Fruit fly (Drosophila melanogaster) whole organism, embryonic: ENCODE results near the gene HIPP1.

ENCODE experiments used
- ATbp ChIP-seq: fragments of 200-800 bp; sonication (Bioruptor generic); optimal IDR thresholded peaks from 2 replicates; lab custom pipeline; 2017; ENCODE audit warnings: missing biosample characterization, mild to moderate bottlenecking, missing genetic modification characterization, missing genetic modification reagents
- B-H1 ChIP-seq: fragments of 200-800 bp; sonication (Bioruptor generic); IDR thresholded peaks from 3 replicates; pipeline ENCODE4 v1.3.6; 2022; ENCODE audit warnings: missing biosample characterization, missing genetic modification characterization
- BEAF-32 ChIP-seq: fragments of 200-800 bp; sonication (Bioruptor generic); optimal IDR thresholded peaks from 3 replicates; lab custom pipeline; 2017; ENCODE audit warnings: missing biosample characterization, missing genetic modification characterization, mild to moderate bottlenecking, moderate library complexity, missing genetic modification reagents
- CG10274 ChIP-seq: fragments of 200-800 bp; sonication (Bioruptor generic); optimal IDR thresholded peaks from 3 replicates; lab custom pipeline; 2017; ENCODE audit warnings: missing biosample characterization, mild to moderate bottlenecking, missing genetic modification characterization
- CG10366 ChIP-seq: fragments of 200-800 bp; sonication (Bioruptor generic); IDR thresholded peaks from 2 replicates; pipeline ENCODE4 v1.3.6; 2022; ENCODE audit warnings: missing biosample characterization, missing genetic modification characterization
- CG11093 ChIP-seq: fragments of 200-800 bp; sonication (Bioruptor generic); IDR thresholded peaks from 3 replicates; pipeline ENCODE4 v1.3.6; 2022; ENCODE audit warnings: missing biosample characterization, missing genetic modification characterization
- CG13123 ChIP-seq: fragments of 200-800 bp; sonication (Bioruptor generic); optimal IDR thresholded peaks from 2 replicates; lab custom pipeline; 2016; ENCODE audit warnings: missing biosample characterization, missing genetic modification characterization
- CG14441 ChIP-seq: fragments of 200-800 bp; sonication (Bioruptor generic); IDR thresholded peaks from 2 replicates; pipeline ENCODE4 v1.3.6; 2022; ENCODE audit warnings: missing biosample characterization, missing genetic modification characterization
- CG18011 ChIP-seq: fragments of 200-800 bp; sonication (Bioruptor generic); optimal IDR thresholded peaks from 2 replicates; lab custom pipeline; 2017; ENCODE audit warnings: missing biosample characterization, missing genetic modification characterization, mild to moderate bottlenecking, moderate library complexity, missing genotype
- CG2116 ChIP-seq: fragments of 200-800 bp; sonication (Bioruptor generic); optimal IDR thresholded peaks from 3 replicates; lab custom pipeline; 2018; ENCODE audit warnings: missing biosample characterization, mild to moderate bottlenecking, missing genetic modification characterization
- CG2202 ChIP-seq: fragments of 200-800 bp; sonication (Bioruptor generic); optimal IDR thresholded peaks from 2 replicates; lab custom pipeline; 2018; ENCODE audit warnings: missing biosample characterization, mild to moderate bottlenecking, missing genetic modification characterization
- CG3065 ChIP-seq: fragments of 200-800 bp; sonication (Bioruptor generic); optimal IDR thresholded peaks from 2 replicates; lab custom pipeline; 2016; ENCODE audit warnings: missing biosample characterization, missing genetic modification characterization
- CG3163 ChIP-seq: fragments of 200-800 bp; sonication (Bioruptor generic); optimal IDR thresholded peaks from 3 replicates; lab custom pipeline; 2016; ENCODE audit warnings: missing biosample characterization, missing genetic modification characterization
- CG32767 ChIP-seq: fragments of 200-800 bp; sonication (Bioruptor generic); IDR thresholded peaks from 2 replicates; pipeline ENCODE4 v1.3.6; 2022; ENCODE audit warnings: missing biosample characterization, missing genetic modification characterization
- CG33213 ChIP-seq: fragments of 200-800 bp; sonication (Bioruptor generic); optimal IDR thresholded peaks from 3 replicates; lab custom pipeline; 2016; ENCODE audit warnings: missing biosample characterization, missing genetic modification characterization
- CG3838 ChIP-seq: fragments of 200-800 bp; sonication (Bioruptor generic); optimal IDR thresholded peaks from 3 replicates; lab custom pipeline; 2016; ENCODE audit warnings: missing biosample characterization, missing genetic modification characterization
- CG4820 ChIP-seq: fragments of 200-800 bp; sonication (Bioruptor generic); optimal IDR thresholded peaks from 3 replicates; lab custom pipeline; 2016; ENCODE audit warnings: missing biosample characterization, missing genetic modification characterization
- CG6683 ChIP-seq: fragments of 200-800 bp; sonication (Bioruptor generic); optimal IDR thresholded peaks from 2 replicates; lab custom pipeline; 2017; ENCODE audit warnings: missing biosample characterization, mild to moderate bottlenecking, missing genetic modification characterization, missing genetic modification reagents
- CG7357 ChIP-seq: fragments of 200-800 bp; sonication (Bioruptor generic); IDR thresholded peaks from 3 replicates; pipeline ENCODE4 v1.3.6; 2022; ENCODE audit warnings: missing biosample characterization, missing genetic modification characterization
- CG7987 ChIP-seq: fragments of 200-800 bp; sonication (Bioruptor generic); optimal IDR thresholded peaks from 2 replicates; lab custom pipeline; 2018; ENCODE audit warnings: missing biosample characterization, mild to moderate bottlenecking, missing genetic modification characterization, moderate library complexity
- CG8281 ChIP-seq: fragments of 200-800 bp; sonication (Bioruptor generic); optimal IDR thresholded peaks from 2 replicates; lab custom pipeline; 2018; ENCODE audit warnings: missing biosample characterization, mild to moderate bottlenecking, missing genetic modification characterization, moderate library complexity
- CG8359 ChIP-seq: fragments of 200-800 bp; sonication (Bioruptor generic); optimal IDR thresholded peaks from 2 replicates; lab custom pipeline; 2017; ENCODE audit warnings: missing biosample characterization, mild to moderate bottlenecking, missing genetic modification characterization, borderline replicate concordance
- CG8944 ChIP-seq: fragments of 200-800 bp; sonication (Bioruptor generic); optimal IDR thresholded peaks from 3 replicates; lab custom pipeline; 2016; ENCODE audit warnings: missing biosample characterization, missing genetic modification characterization
- Dbx ChIP-seq: fragments of 200-800 bp; sonication (Bioruptor generic); IDR thresholded peaks from 3 replicates; pipeline ENCODE4 v1.3.6; 2022; ENCODE audit warnings: missing biosample characterization, missing genetic modification characterization
- Dll ChIP-seq: fragments of 200-800 bp; sonication (Bioruptor generic); IDR thresholded peaks from 4 replicates; pipeline ENCODE4 v1.3.6; 2022; ENCODE audit warnings: missing biosample characterization, missing genetic modification characterization; ENCODE audit not compliant: partially characterized antibody
- Doc3 ChIP-seq: fragments of 200-800 bp; sonication (Bioruptor generic); IDR thresholded peaks from 3 replicates; pipeline ENCODE4 v1.3.6; 2022; ENCODE audit warnings: missing biosample characterization, missing genetic modification characterization; ENCODE audit not compliant: partially characterized antibody
- Dp ChIP-seq: fragments of 200-800 bp; sonication (Bioruptor generic); optimal IDR thresholded peaks from 2 replicates; lab custom pipeline; 2018; ENCODE audit warnings: missing biosample characterization, mild to moderate bottlenecking, missing genetic modification characterization, moderate library complexity
- GATAe ChIP-seq: fragments of 200-800 bp; sonication (Bioruptor generic); conservative IDR thresholded peaks from 2 replicates; pipeline ENCODE4 v1.3.6; 2022; ENCODE audit warnings: missing biosample characterization, missing genetic modification characterization
- HmgZ ChIP-seq: fragments of 200-800 bp; sonication (Bioruptor generic); optimal IDR thresholded peaks from 2 replicates; lab custom pipeline; 2018; ENCODE audit warnings: missing biosample characterization, mild to moderate bottlenecking, missing genetic modification characterization
- Jarid2 ChIP-seq: fragments of 200-800 bp; sonication (Bioruptor generic); optimal IDR thresholded peaks from 3 replicates; lab custom pipeline; 2017; ENCODE audit warnings: mild to moderate bottlenecking, missing biosample characterization, missing genetic modification reagents, missing genetic modification characterization
- Lhr ChIP-seq: fragments of 200-800 bp; sonication (Bioruptor generic); optimal IDR thresholded peaks from 3 replicates; lab custom pipeline; 2017; ENCODE audit warnings: mild to moderate bottlenecking, missing biosample characterization, missing genetic modification reagents, missing genetic modification characterization
- Meics ChIP-seq: fragments of 200-800 bp; sonication (Bioruptor generic); optimal IDR thresholded peaks from 2 replicates; lab custom pipeline; 2017; ENCODE audit warnings: missing biosample characterization, mild to moderate bottlenecking, missing genetic modification characterization
- NC2β ChIP-seq: fragments of 200-800 bp; sonication (Bioruptor generic); optimal IDR thresholded peaks from 2 replicates; lab custom pipeline; 2016; ENCODE audit warnings: missing biosample characterization, missing genetic modification characterization
- NfI ChIP-seq: fragments of 200-800 bp; sonication (Bioruptor generic); optimal IDR thresholded peaks from 3 replicates; lab custom pipeline; 2018; ENCODE audit warnings: missing biosample characterization, mild to moderate bottlenecking, missing genetic modification characterization, moderate library complexity
- Opbp ChIP-seq: fragments of 200-800 bp; sonication (Bioruptor generic); IDR thresholded peaks from 3 replicates; pipeline ENCODE4 v1.3.6; 2022; ENCODE audit warnings: missing biosample characterization, missing genetic modification characterization; ENCODE audit not compliant: partially characterized antibody
- PHDP ChIP-seq: fragments of 200-800 bp; sonication (Bioruptor generic); optimal IDR thresholded peaks from 3 replicates; lab custom pipeline; 2018; ENCODE audit warnings: missing biosample characterization, mild to moderate bottlenecking, missing genetic modification characterization, moderate library complexity
- Ptx1 ChIP-seq: fragments of 200-800 bp; sonication (Bioruptor generic); IDR thresholded peaks from 2 replicates; pipeline ENCODE4 v1.3.6; 2022; ENCODE audit warnings: missing biosample characterization, missing genetic modification characterization
- Stat92E ChIP-seq, 3 experiments: fragments of >200 bp in 2 of 3; fragments of 200-800 bp in 1 of 3; sonication (Bioruptor generic) in 1 of 3; optimal IDR thresholded peaks; 2 replicates each; lab custom pipeline; 2017 to 2019; ENCODE audit warnings: missing biosample characterization in 3 of 3, missing genetic modification characterization in 3 of 3, mild to moderate bottlenecking in 1 of 3, moderate library complexity in 1 of 3
- YL-1 ChIP-seq: fragments of 200-800 bp; sonication (Bioruptor generic); optimal IDR thresholded peaks from 3 replicates; lab custom pipeline; 2017; ENCODE audit warnings: missing biosample characterization, mild to moderate bottlenecking, missing genetic modification characterization
- chm ChIP-seq: fragments of 200-800 bp; sonication (Bioruptor generic); IDR thresholded peaks from 2 replicates; pipeline ENCODE4 v1.3.6; 2022; ENCODE audit warnings: missing biosample characterization, missing genetic modification characterization
- crol ChIP-seq: fragments of 200-800 bp; sonication (Bioruptor generic); IDR thresholded peaks from 2 replicates; pipeline ENCODE4 v1.3.6; 2022; ENCODE audit warnings: missing biosample characterization, missing genetic modification characterization
- da ChIP-seq: fragments of 200-800 bp; sonication (Bioruptor generic); optimal IDR thresholded peaks from 2 replicates; lab custom pipeline; 2016; ENCODE audit warnings: missing biosample characterization, missing genetic modification characterization
- hkb ChIP-seq, 2 experiments: fragments of 200-800 bp in 1 of 2; fragments of >200 bp in 1 of 2; sonication (Bioruptor generic) in 1 of 2; IDR thresholded peaks in 1 of 2; optimal IDR thresholded peaks in 1 of 2; 2 replicates each; pipeline versions ENCODE4 v1.3.6 to Lab custom; 2017 to 2022; ENCODE audit warnings: missing biosample characterization in 1 of 2, missing genetic modification characterization in 1 of 2
- lmd ChIP-seq: fragments of 200-800 bp; sonication (Bioruptor generic); IDR thresholded peaks from 2 replicates; pipeline ENCODE4 v1.3.6; 2022; ENCODE audit warnings: missing biosample characterization, missing genetic modification characterization
- oc ChIP-seq: fragments of 200-800 bp; sonication (Bioruptor generic); optimal IDR thresholded peaks from 2 replicates; lab custom pipeline; 2018; ENCODE audit warnings: missing biosample characterization, mild to moderate bottlenecking, missing genetic modification characterization, moderate library complexity
- odd ChIP-seq: fragments of 200-800 bp; sonication (Bioruptor generic); optimal IDR thresholded peaks from 2 replicates; lab custom pipeline; 2017; ENCODE audit warnings: missing biosample characterization, mild to moderate bottlenecking, missing genetic modification characterization
- sisA ChIP-seq: fragments of 200-800 bp; sonication (Bioruptor generic); IDR thresholded peaks from 2 replicates; pipeline ENCODE4 v1.3.6; 2022; ENCODE audit warnings: missing biosample characterization, missing genetic modification characterization
- tup ChIP-seq: fragments of 200-800 bp; sonication (Bioruptor generic); optimal IDR thresholded peaks from 2 replicates; lab custom pipeline; 2016; ENCODE audit warnings: missing biosample characterization, mild to moderate bottlenecking, missing genetic modification characterization, moderate library complexity
- vnd ChIP-seq: fragments of 200-800 bp; sonication (Bioruptor generic); IDR thresholded peaks from 3 replicates; pipeline ENCODE4 v1.3.6; 2022; ENCODE audit warnings: missing biosample characterization, missing genetic modification characterization; ENCODE audit not compliant: partially characterized antibody

The HIPP1 gene

dm6 chr3L:20798325-20798846 is 11.1 kb upstream of the HIPP1 start, which contains the start of the genes CG3698 and tzn (continued):
- TF ChIP-seq CG10274 (GFP tag; lab: Kevin White, UChicago) (peak; percentile 88), oc (tag; lab: Kevin White, UChicago) (no peak), CG18011 (GFP tag; lab: Kevin White, UChicago) (peak; percentile 81), hkb (optimal IDR thresholded peaks at IDR 0.05; lab: Kevin White, UChicago) (no peak), hkb (GFP tag; IDR thresholded peaks at IDR 0.05; lab: Robert Waterston, UW) (peak; percentile 93), da (peak; percentile 72), Doc3 (no peak), CG14441 (GFP tag; lab: Robert Waterston, UW) (peak; percentile 89), CG6683 (GFP tag; lab: Kevin White, UChicago) (peak; percentile 92), CG13123 (peak; percentile 89), Lhr (GFP tag; lab: Kevin White, UChicago) (peak; percentile 99), sisA (peak; percentile 85), chm (GFP tag; lab: Robert Waterston, UW) (peak; percentile 97), B-H1 (GFP tag; lab: Robert Waterston, UW) (peak; percentile 87), CG7357 (GFP tag; lab: Robert Waterston, UW) (peak; percentile 78; the same call in 2 of the 3 replicates), Jarid2 (peak; percentile 90), YL-1 (GFP tag; lab: Kevin White, UChicago) (peak; percentile 97), CG8281 (tag; lab: Kevin White, UChicago) (peak; percentile 74), GATAe (GFP tag; lab: Robert Waterston, UW) (peak; percentile 87), NfI (GFP tag; lab: Kevin White, UChicago) (peak; percentile 98), CG32767 (GFP tag; lab: Robert Waterston, UW) (peak; percentile 75), Meics (GFP tag; lab: Kevin White, UChicago) (peak; percentile 97), crol (GFP tag; lab: Robert Waterston, UW) (peak; percentile 54), CG33213 (peak; percentile 95), NC2β (GFP tag; lab: Kevin White, UChicago) (peak; percentile 84), CG3163 (peak; percentile 58), CG11093 (GFP tag; lab: Robert Waterston, UW) (no peak; the same call in 2 of the 3 replicates), ATbp (GFP tag; lab: Kevin White, UChicago) (peak; percentile 94), CG10366 (GFP tag; lab: Robert Waterston, UW) (peak; percentile 94), CG3838 (GFP tag; lab: Kevin White, UChicago) (peak; percentile 82), CG3065 (GFP tag; lab: Kevin White, UChicago) (peak; percentile 90), lmd (peak; percentile 87), CG4820 (peak; percentile 87), tup (GFP tag; lab: Kevin White, UChicago) (peak; percentile 65), CG8944 (GFP tag; lab: Kevin White, UChicago) (peak; percentile 70)

dm6 chr3L:20800208-20800607 is 9.3 kb upstream of the HIPP1 start, which contains the start of gene Spc105R:
Gene Spc105R (plus strand): TSS chr3L:20800410.
- TF ChIP-seq PHDP (tag; lab: Kevin White, UChicago) (no peak), Dll (peak; percentile 53; the same call in 2 of the 4 replicates), CG8359 (GFP tag; lab: Kevin White, UChicago) (peak; percentile 22), Stat92E (GFP tag; optimal IDR thresholded peaks at IDR 0.05; lab: Kevin White, UChicago) (peak in 1 of 3 experiments; percentile 9), NC2β (GFP tag; lab: Kevin White, UChicago) (no peak), Ptx1 (GFP tag; lab: Robert Waterston, UW) (no peak), Dbx (GFP tag; lab: Robert Waterston, UW) (no peak), HmgZ (tag; lab: Kevin White, UChicago) (peak; percentile 7), CG2202 (no peak), CG7987 (GFP tag; lab: Kevin White, UChicago) (no peak), BEAF-32 (GFP tag; lab: Kevin White, UChicago) (peak; percentile 55), CG2116 (peak; percentile 32), Opbp (GFP tag; lab: Robert Waterston, UW) (peak; percentile 57; the same call in 1 of the 3 replicates), vnd (GFP tag; lab: Robert Waterston, UW) (peak; percentile 35; the same call in 1 of the 3 replicates), odd (GFP tag; lab: Kevin White, UChicago) (no peak), Dp (GFP tag; lab: Kevin White, UChicago) (peak; percentile 86)
